Worm (Caenorhabditis elegans) whole organism, mixed stage, embryonic: ENCODE results near the gene R08A2.9.
A peak's percentile ranks its signal among the peaks of the same experiment; 100 is the strongest.

Source experiments
- M03D4.4 ChIP-seq: sonication (generic microtip); optimal IDR thresholded peaks from 2 replicates; lab custom pipeline; 2017; ENCODE audit warnings: mild to moderate bottlenecking, missing genetic modification characterization, missing compliant biosample characterization
- bed-3 ChIP-seq: fragments of 200-800 bp; sonication (Bioruptor generic); optimal IDR thresholded peaks from 3 replicates; lab custom pipeline; 2018; ENCODE audit warnings: mild to moderate bottlenecking, missing genetic modification characterization, moderate library complexity, missing compliant biosample characterization
- blmp-1 ChIP-seq: fragments of 150-350 bp; optimal IDR thresholded peaks from 2 replicates; lab custom pipeline; 2014; ENCODE audit warnings: missing biosample characterization, missing genetic modification characterization
- ceh-43 ChIP-seq: fragments of 200-800 bp; sonication (Bioruptor generic); optimal IDR thresholded peaks from 2 replicates; lab custom pipeline; 2018; ENCODE audit warnings: mild to moderate bottlenecking, missing genetic modification characterization, moderate library complexity, missing compliant biosample characterization
- ceh-83 ChIP-seq: fragments of 200-800 bp; sonication (Bioruptor generic); optimal IDR thresholded peaks from 2 replicates; lab custom pipeline; 2018; ENCODE audit warnings: mild to moderate bottlenecking, missing genetic modification characterization, missing compliant biosample characterization
- ces-1 ChIP-seq: fragments of 150-350 bp; optimal IDR thresholded peaks from 2 replicates; lab custom pipeline; 2014; ENCODE audit warnings: missing biosample characterization, missing genetic modification reagents, missing genetic modification characterization
- cnd-1 ChIP-seq: fragments of 200-800 bp; sonication (Bioruptor generic); optimal IDR thresholded peaks from 2 replicates; lab custom pipeline; 2018; ENCODE audit warnings: mild to moderate bottlenecking, missing genetic modification characterization, missing compliant biosample characterization
- drap-1 ChIP-seq: fragments of 200-800 bp; sonication (Bioruptor generic); optimal IDR thresholded peaks from 3 replicates; lab custom pipeline; 2018; ENCODE audit warnings: mild to moderate bottlenecking, missing genetic modification characterization, missing compliant biosample characterization
- elt-3 ChIP-seq: fragments of 150-350 bp; optimal IDR thresholded peaks from 2 replicates; lab custom pipeline; 2014; ENCODE audit warnings: missing biosample characterization, missing genetic modification characterization
- hlh-1 ChIP-seq: fragments of 150-350 bp; optimal IDR thresholded peaks from 2 replicates; lab custom pipeline; 2014; ENCODE audit warnings: missing biosample characterization, missing genetic modification reagents, missing genetic modification characterization
- lin-32 ChIP-seq: fragments of 200-800 bp; sonication (Bioruptor generic); optimal IDR thresholded peaks from 2 replicates; lab custom pipeline; 2018; ENCODE audit warnings: mild to moderate bottlenecking, missing genetic modification characterization, missing compliant biosample characterization
- lsy-2 ChIP-seq: fragments of 150-350 bp; optimal IDR thresholded peaks from 2 replicates; lab custom pipeline; 2014; ENCODE audit warnings: missing biosample characterization, missing genetic modification characterization
- mab-5 ChIP-seq: fragments of 150-350 bp; optimal IDR thresholded peaks from 2 replicates; lab custom pipeline; 2014; ENCODE audit warnings: missing biosample characterization, missing genetic modification characterization
- mep-1 ChIP-seq: fragments of 150-350 bp; optimal IDR thresholded peaks from 2 replicates; lab custom pipeline; 2017; ENCODE audit warnings: missing biosample characterization, missing genetic modification reagents, missing genetic modification characterization, inconsistent platforms
- mls-2 ChIP-seq: sonication (generic microtip); optimal IDR thresholded peaks from 2 replicates; lab custom pipeline; 2016; ENCODE audit warnings: mild to moderate bottlenecking, missing genetic modification characterization, moderate library complexity, missing compliant biosample characterization
- nhr-2 ChIP-seq: fragments of 150-350 bp; optimal IDR thresholded peaks from 2 replicates; lab custom pipeline; 2014; ENCODE audit warnings: missing biosample characterization, missing genetic modification characterization
- nhr-237 ChIP-seq: fragments of 150-350 bp; optimal IDR thresholded peaks from 2 replicates; lab custom pipeline; 2014; ENCODE audit warnings: missing biosample characterization, missing genetic modification characterization
- nhr-28 ChIP-seq: fragments of 150-350 bp; optimal IDR thresholded peaks from 2 replicates; lab custom pipeline; 2014; ENCODE audit warnings: missing biosample characterization, missing genetic modification characterization
- nhr-76 ChIP-seq: sonication (generic microtip); optimal IDR thresholded peaks from 2 replicates; lab custom pipeline; 2017; ENCODE audit warnings: missing biosample characterization, missing genetic modification characterization
- pha-4 ChIP-seq: fragments of 150-350 bp; optimal IDR thresholded peaks from 2 replicates; lab custom pipeline; 2018; ENCODE audit warnings: missing biosample characterization, missing genetic modification reagents, missing genetic modification characterization
- snpc-4 ChIP-seq: fragments of 150-350 bp; optimal IDR thresholded peaks from 2 replicates; lab custom pipeline; 2014; ENCODE audit warnings: missing biosample characterization, missing genetic modification characterization
- sptf-1 ChIP-seq: sonication (generic microtip); optimal IDR thresholded peaks from 2 replicates; lab custom pipeline; 2017; ENCODE audit warnings: mild to moderate bottlenecking, missing genetic modification characterization, moderate library complexity, missing compliant biosample characterization
- unc-39 ChIP-seq: fragments of 150-350 bp; optimal IDR thresholded peaks from 2 replicates; lab custom pipeline; 2014; ENCODE audit warnings: missing biosample characterization, missing genetic modification characterization
- unc-62 ChIP-seq: fragments of 150-350 bp; optimal IDR thresholded peaks from 2 replicates; lab custom pipeline; 2014; ENCODE audit warnings: missing biosample characterization, missing genetic modification reagents, missing genetic modification characterization
- zip-8 ChIP-seq: fragments of 150-350 bp; optimal IDR thresholded peaks from 2 replicates; lab custom pipeline; 2014; ENCODE audit warnings: missing biosample characterization, missing genetic modification characterization
- ztf-11 ChIP-seq: fragments of 150-350 bp; optimal IDR thresholded peaks from 2 replicates; lab custom pipeline; 2014; ENCODE audit warnings: missing biosample characterization, missing genetic modification characterization

Gene R08A2.9

DNA sequence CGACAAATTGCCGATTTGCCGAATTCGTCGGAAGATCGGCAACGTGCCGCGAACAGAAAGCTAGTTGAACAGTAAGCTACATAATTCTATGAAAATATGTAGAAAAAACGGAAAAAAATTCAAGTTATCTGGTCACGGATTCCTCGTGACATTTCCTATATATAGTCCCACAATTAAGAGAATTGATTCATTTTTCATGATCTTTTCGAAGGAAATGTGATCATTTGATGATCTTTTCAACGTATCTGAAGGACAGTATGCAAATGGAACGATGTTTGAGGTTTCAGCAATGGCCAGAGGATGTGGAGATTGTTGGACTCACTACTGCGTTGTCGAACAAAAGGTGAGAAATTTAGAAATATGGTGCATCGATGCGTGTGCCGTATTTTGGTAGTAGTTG lies at the start of gene R08A2.9:
Gene R08A2.9, plus strand, starts transcription at position 301 of the 400 bp plus-strand sequence.
- no peak for TF ChIP-seq nhr-237 (tag; lab: Kevin White, UChicago)
- TF ChIP-seq sptf-1 (tag; lab: Kevin White, UChicago) = no peak
- TF ChIP-seq snpc-4 (tag; lab: Kevin White, UChicago) = no peak
- no peak for TF ChIP-seq nhr-2 (tag; lab: Kevin White, UChicago)

DNA sequence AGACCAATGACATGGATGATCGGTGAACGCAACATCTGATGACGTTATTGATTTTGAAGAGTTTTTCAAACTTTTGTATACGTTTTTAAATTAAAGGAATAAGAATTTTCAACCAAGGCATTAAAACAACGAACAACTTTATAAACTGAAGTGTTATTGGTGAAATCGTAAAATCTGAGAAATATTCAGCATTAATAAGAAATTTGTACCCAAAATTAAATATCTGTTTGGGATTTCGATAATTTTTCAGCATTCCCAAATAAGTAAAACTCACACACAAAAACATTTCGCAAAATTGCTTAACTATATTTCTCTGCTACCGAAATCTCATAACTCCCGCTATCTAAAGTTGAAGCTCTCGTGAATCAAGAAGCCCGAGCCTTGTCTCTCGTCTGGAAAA lies 48.5 kb upstream of the R08A2.9 start:
- TF ChIP-seq cnd-1 (tag; lab: Kevin White, UChicago) (no peak), lsy-2 (tag; lab: Kevin White, UChicago) (no peak), drap-1 (GFP tag; lab: Kevin White, UChicago) (no peak), ceh-83 (GFP tag; lab: Kevin White, UChicago) (no peak), elt-3 (tag; lab: Kevin White, UChicago) (no peak), bed-3 (GFP tag; lab: Kevin White, UChicago) (no peak), nhr-28 (tag; lab: Kevin White, UChicago) (no peak), blmp-1 (tag; lab: Kevin White, UChicago) (no peak), mep-1 (tag; lab: Kevin White, UChicago) (no peak), M03D4.4 (tag; lab: Kevin White, UChicago) (no peak), lin-32 (GFP tag; lab: Kevin White, UChicago) (no peak)

DNA sequence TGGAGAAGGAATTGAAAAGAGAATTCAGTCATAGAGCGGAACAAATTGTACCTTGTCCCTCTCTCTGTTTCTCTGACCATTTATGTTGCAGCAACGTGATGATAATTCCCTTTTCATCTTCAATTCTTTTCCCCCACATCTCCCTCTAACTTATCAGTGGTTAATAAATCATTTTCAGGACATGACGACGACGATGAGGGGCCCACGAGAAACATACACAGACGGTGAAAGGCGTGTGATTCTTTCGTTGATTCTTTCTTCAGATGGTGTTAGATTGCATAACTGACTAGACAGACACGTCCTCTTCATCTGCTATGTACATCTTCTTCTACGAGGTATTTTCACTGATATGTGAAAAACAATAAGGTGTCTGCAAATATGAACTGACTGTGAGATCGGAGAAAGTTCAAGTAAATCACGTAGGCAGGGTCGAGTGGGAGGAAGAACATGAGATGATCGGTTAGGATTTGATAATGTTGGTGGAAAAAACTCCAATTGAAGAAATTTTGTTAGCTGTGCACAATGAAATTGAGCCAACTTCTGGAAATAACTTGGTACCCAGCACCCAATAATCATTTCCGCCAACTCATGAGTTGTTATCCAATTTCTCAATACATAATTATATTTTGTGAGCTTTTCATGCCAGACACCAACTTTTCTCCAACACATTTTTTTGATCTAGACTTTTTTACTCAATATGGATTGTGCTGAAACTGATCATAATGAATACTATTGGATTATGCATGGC lies 47.3 kb upstream of the R08A2.9 start, which contains the start of gene srh-17:
Gene srh-17, plus strand, starts transcription at position 698 of the 748 bp plus-strand sequence.
- TF ChIP-seq unc-62 (GFP tag; lab: Kevin White, UChicago) = peak; percentile 59
- TF ChIP-seq elt-3 (tag; lab: Kevin White, UChicago) = no peak

- TF ChIP-seq zip-8 (tag; lab: Kevin White, UChicago) (no peak), bed-3 (GFP tag; lab: Kevin White, UChicago) (no peak), pha-4 (no peak), ces-1 (no peak), drap-1 (GFP tag; lab: Kevin White, UChicago) (no peak), nhr-76 (tag; lab: Kevin White, UChicago) (no peak), blmp-1 (tag; lab: Kevin White, UChicago) (no peak), ceh-43 (no peak), mab-5 (tag; lab: Kevin White, UChicago) (no peak), hlh-1 (tag; lab: Kevin White, UChicago) (no peak), nhr-2 (tag; lab: Kevin White, UChicago) (no peak), cnd-1 (tag; lab: Kevin White, UChicago) (no peak), mls-2 (tag; lab: Kevin White, UChicago) (no peak), lin-32 (GFP tag; lab: Kevin White, UChicago) (no peak), nhr-237 (tag; lab: Kevin White, UChicago) (no peak), mep-1 (tag; lab: Kevin White, UChicago) (no peak)
- TF ChIP-seq, all 35 proteins: peak for 0
Measured at ce11 chrV:14663006-14663405, 45.1 kb upstream of the R08A2.9 start, which contains the start of gene C47E8.9. Gene C47E8.9, plus strand, starts transcription at chrV:14663306.

DNA sequence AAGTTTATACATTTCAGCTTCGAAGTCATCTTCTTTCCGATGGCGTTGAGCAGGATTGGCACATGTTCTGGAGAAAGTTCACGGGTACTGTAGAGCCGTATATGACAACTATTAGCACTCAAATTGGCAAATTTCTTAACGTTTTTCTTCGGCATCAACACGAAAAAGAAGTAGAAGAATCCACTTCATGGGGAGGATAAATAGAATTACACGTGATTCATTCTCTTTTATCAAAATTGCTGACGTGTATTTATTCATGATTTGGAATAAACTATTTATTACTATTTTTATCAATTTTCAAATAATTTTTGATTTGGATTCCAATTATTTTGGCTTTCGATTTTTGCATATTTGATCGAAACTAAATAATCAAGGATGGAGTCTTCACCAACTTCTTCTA lies 42.3 kb upstream of the R08A2.9 start, which contains the start of gene C47E8.1:
Gene C47E8.1, plus strand, starts transcription at position 301 of the 400 bp plus-strand sequence.
- TF ChIP-seq lsy-2 (tag; lab: Kevin White, UChicago) (no peak), cnd-1 (tag; lab: Kevin White, UChicago) (no peak)

DNA sequence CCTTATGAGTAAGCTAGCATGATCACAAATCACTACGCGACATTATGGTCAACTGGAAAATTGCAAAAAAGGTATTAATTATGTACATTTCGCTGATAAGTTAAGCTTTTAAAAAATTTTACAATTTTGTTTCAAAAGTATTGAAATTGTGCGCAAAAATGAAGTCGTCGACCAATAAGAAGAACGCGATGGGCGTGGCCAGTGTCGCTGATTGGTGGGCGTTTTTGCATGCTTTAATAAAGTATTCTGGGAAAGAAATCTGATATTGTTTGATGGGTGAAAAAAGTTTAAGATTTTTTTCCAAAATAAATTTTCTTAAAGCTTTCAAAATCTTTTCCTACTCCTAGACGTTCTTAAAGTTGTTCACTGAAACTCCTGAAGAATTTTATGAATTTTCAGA lies 29.8 kb upstream of the R08A2.9 start:
- TF ChIP-seq lsy-2 (tag; lab: Kevin White, UChicago) (no peak), zip-8 (tag; lab: Kevin White, UChicago) (no peak), blmp-1 (tag; lab: Kevin White, UChicago) (no peak), drap-1 (GFP tag; lab: Kevin White, UChicago) (no peak), nhr-28 (tag; lab: Kevin White, UChicago) (no peak), mls-2 (tag; lab: Kevin White, UChicago) (no peak), hlh-1 (tag; lab: Kevin White, UChicago) (no peak), unc-62 (GFP tag; lab: Kevin White, UChicago) (no peak), lin-32 (GFP tag; lab: Kevin White, UChicago) (no peak), cnd-1 (tag; lab: Kevin White, UChicago) (no peak), mep-1 (tag; lab: Kevin White, UChicago) (no peak), M03D4.4 (tag; lab: Kevin White, UChicago) (no peak), nhr-237 (tag; lab: Kevin White, UChicago) (no peak), nhr-76 (tag; lab: Kevin White, UChicago) (no peak), ztf-11 (tag; lab: Kevin White, UChicago) (no peak), unc-39 (tag; lab: Kevin White, UChicago) (no peak)
